Fruit fly (Drosophila melanogaster): ENCODE data around the gene Rbp4.

Gene Rbp4

dm6 chr3R:13676137-13677086 lies 20.2 kb upstream of the Rbp4 start, which contains the start of the genes Lkb1 and CG9588 (continued):
- TF ChIP-seq Eip93F (GFP tag; optimal IDR thresholded peaks at IDR 0.05) (no peak), Sox102F (GFP tag; optimal IDR thresholded peaks at IDR 0.05) (peak; percentile 71), Hr38 (GFP tag; optimal IDR thresholded peaks at IDR 0.05) (no peak), acj6 (GFP tag; optimal IDR thresholded peaks at IDR 0.05) (peak; percentile 69), CG8319 (GFP tag; optimal IDR thresholded peaks at IDR 0.05) (peak; percentile 68), CG4318 (GFP tag; optimal IDR thresholded peaks at IDR 0.05) (no peak), vri (GFP tag; optimal IDR thresholded peaks at IDR 0.05) (no peak), Sox14 (GFP tag; optimal IDR thresholded peaks at IDR 0.05) (peak; percentile 78), net (GFP tag; optimal IDR thresholded peaks at IDR 0.05) (peak; percentile 69), CG34406 (GFP tag; optimal IDR thresholded peaks at IDR 0.05) (peak; percentile 61), lz (GFP tag; optimal IDR thresholded peaks at IDR 0.05) (peak; percentile 79), Gug (GFP tag; IDR thresholded peaks at IDR 0.05) (peak; percentile 80), Smox (GFP tag; optimal IDR thresholded peaks at IDR 0.05) (no peak), Ets96B (tag; optimal IDR thresholded peaks at IDR 0.05) (peak; percentile 40), Hr39 (GFP tag; optimal IDR thresholded peaks at IDR 0.05) (peak; percentile 85), topi (GFP tag; optimal IDR thresholded peaks at IDR 0.05) (peak; percentile 78), cyc (GFP tag; optimal IDR thresholded peaks at IDR 0.05) (peak; percentile 77), CG6163 (GFP tag; IDR thresholded peaks at IDR 0.05) (peak; percentile 92), CG8119 (GFP tag; IDR thresholded peaks at IDR 0.05) (peak; percentile 75), CG8632 (GFP tag; optimal IDR thresholded peaks at IDR 0.05) (peak; percentile 61), Sox15 (GFP tag; optimal IDR thresholded peaks at IDR 0.05) (peak; percentile 62), CG10669 (GFP tag; optimal IDR thresholded peaks at IDR 0.05) (peak; percentile 73), CG15336 (GFP tag; IDR thresholded peaks at IDR 0.05) (peak; percentile 77), CG3032 (tag; optimal IDR thresholded peaks at IDR 0.05) (peak; percentile 59), CG9139 (GFP tag; optimal IDR thresholded peaks at IDR 0.05) (no peak), achi (GFP tag; optimal IDR thresholded peaks at IDR 0.05) (peak; percentile 74), fd85E (GFP tag; optimal IDR thresholded peaks at IDR 0.05) (no peak), fd59A (GFP tag; optimal IDR thresholded peaks at IDR 0.05) (peak; percentile 55)

dm6 chr3R:13674492-13675033 lies 18.4 kb upstream of the Rbp4 start, which contains the start of gene Task6:
Gene Task6, minus strand, starts transcription at chr3R:13674542.
- no peak for TF ChIP-seq Ets21C (GFP tag; optimal IDR thresholded peaks at IDR 0.05)
- TF ChIP-seq CG8319 (GFP tag; optimal IDR thresholded peaks at IDR 0.05) = no peak
- TF ChIP-seq Hr38 (GFP tag; optimal IDR thresholded peaks at IDR 0.05) = no peak

dm6 chr3R:13672898-13673297 lies 16.7 kb upstream of the Rbp4 start:
- TF ChIP-seq CG31627 (GFP tag; optimal IDR thresholded peaks at IDR 0.05) (no peak), OdsH (GFP tag; optimal IDR thresholded peaks at IDR 0.05) (no peak), fd59A (GFP tag; optimal IDR thresholded peaks at IDR 0.05) (no peak), CG3032 (tag; optimal IDR thresholded peaks at IDR 0.05) (no peak), CG6808 (GFP tag; optimal IDR thresholded peaks at IDR 0.05) (no peak), Lpt (GFP tag; optimal IDR thresholded peaks at IDR 0.05) (no peak), achi (GFP tag; optimal IDR thresholded peaks at IDR 0.05) (no peak), CG7368 (GFP tag; optimal IDR thresholded peaks at IDR 0.05) (no peak)

- TF ChIP-seq CG8319 (GFP tag; optimal IDR thresholded peaks at IDR 0.05) (no peak), Eip93F (GFP tag; optimal IDR thresholded peaks at IDR 0.05) (no peak), CG6808 (GFP tag; optimal IDR thresholded peaks at IDR 0.05) (no peak), fd59A (GFP tag; optimal IDR thresholded peaks at IDR 0.05) (no peak), achi (GFP tag; optimal IDR thresholded peaks at IDR 0.05) (no peak), CG11902 (GFP tag; optimal IDR thresholded peaks at IDR 0.05) (no peak)
Measured at dm6 chr3R:13665992-13666391, 9.8 kb upstream of the Rbp4 start.
